Worm (Caenorhabditis elegans): ENCODE measurements around the gene Y38E10A.34.

Y38E10A.34 gene

ce11 chrII:12669882-12670281 lies 38.9 kb downstream of the Y38E10A.34 start:
- TF ChIP-seq unc-62 (GFP tag; optimal IDR thresholded peaks at IDR 0.05): no peak

DNA sequence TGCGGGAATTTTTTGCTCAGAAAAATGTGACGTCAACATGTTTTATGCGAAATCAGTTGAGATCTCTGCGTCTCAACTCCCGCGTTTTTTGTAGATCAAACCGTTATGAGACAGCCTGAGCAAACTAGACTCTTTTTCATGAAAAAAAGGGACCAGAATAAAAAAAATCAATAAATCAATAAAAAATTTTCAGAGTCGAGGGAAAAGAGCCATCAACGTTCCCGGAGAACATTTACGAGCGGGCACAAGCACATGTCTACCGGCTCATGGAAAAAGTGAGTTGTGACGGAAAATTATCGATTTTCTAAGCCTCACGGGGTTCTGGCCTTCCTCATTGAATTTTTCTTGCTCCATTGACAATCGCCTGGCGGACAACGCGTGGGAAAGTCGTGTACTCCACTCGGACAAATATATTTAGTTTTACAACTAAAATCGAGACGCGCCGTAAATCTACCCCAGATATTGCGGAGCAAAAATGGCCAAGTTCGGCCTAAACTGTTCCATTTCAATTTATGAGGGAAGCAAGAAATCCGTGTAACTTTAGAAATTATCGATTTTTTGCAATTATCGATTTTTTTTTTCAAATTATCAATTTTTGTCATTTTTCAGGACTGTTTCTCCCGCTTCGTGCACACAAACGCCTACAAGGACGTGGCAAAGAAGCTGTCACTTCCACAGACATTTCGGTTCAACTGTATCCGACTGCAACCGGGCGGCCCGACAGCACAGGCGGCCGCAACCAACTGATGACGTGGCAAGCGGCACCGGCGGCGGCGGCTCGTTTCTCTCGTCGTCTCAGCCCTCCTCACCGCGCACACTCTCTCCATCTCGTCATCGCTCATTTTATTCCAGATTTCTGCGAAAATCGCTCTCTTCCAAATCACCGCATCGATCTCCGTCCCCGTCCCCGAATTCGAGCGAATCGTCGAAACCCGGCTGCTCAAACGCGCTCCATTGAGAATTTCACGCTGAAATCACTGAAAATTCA lies 40.2 kb downstream of the Y38E10A.34 start:
- no peak for TF ChIP-seq unc-62 (GFP tag; optimal IDR thresholded peaks at IDR 0.05)

DNA sequence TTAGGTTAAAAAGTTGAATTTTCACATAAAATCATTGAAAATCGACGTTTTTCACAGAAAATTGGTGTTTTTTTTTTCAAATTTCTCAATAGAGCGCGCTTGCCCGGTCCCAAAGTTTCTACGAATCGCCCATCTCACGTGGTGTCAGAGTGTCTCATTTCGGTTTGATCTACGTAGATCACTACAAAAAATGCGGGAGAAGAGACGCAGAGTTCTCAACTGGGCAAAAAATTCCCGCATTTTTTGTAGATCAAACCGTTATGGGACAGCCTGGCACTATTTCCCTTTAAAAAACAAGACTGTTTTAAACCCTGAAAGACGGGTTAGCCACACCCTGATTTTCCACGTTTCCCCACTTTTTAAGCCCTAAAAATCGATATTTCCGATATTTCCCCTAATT lies 40.9 kb downstream of the Y38E10A.34 start:
- TF ChIP-seq unc-62 (GFP tag; optimal IDR thresholded peaks at IDR 0.05): no peak

ce11 chrII:12672512-12672911 lies 41.5 kb downstream of the Y38E10A.34 start:
- TF ChIP-seq unc-62 (GFP tag; optimal IDR thresholded peaks at IDR 0.05): no peak

- no peak for TF ChIP-seq unc-62 (GFP tag; optimal IDR thresholded peaks at IDR 0.05)
Measured at ce11 chrII:12673311-12673710, 42.3 kb downstream of the Y38E10A.34 start.

DNA sequence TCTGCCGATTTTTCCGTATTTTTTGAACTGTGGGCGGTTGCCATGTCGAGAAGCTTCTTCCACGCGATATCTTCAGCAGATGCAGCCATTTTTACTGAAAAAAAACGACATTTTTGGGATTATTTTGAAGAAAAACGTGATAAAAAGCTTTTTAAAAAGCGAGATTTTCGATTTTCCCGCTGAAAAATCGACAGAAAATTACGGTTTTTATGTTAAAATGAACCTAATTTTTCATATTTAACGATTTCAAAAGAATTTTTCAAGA lies 46.7 kb downstream of the Y38E10A.34 start, which contains the start of gene Y38E10A.22:
Y38E10A.22 (minus strand) TSS at position 101 of the 265 bp plus-strand sequence.
- no peak for TF ChIP-seq unc-62 (GFP tag; optimal IDR thresholded peaks at IDR 0.05)

DNA sequence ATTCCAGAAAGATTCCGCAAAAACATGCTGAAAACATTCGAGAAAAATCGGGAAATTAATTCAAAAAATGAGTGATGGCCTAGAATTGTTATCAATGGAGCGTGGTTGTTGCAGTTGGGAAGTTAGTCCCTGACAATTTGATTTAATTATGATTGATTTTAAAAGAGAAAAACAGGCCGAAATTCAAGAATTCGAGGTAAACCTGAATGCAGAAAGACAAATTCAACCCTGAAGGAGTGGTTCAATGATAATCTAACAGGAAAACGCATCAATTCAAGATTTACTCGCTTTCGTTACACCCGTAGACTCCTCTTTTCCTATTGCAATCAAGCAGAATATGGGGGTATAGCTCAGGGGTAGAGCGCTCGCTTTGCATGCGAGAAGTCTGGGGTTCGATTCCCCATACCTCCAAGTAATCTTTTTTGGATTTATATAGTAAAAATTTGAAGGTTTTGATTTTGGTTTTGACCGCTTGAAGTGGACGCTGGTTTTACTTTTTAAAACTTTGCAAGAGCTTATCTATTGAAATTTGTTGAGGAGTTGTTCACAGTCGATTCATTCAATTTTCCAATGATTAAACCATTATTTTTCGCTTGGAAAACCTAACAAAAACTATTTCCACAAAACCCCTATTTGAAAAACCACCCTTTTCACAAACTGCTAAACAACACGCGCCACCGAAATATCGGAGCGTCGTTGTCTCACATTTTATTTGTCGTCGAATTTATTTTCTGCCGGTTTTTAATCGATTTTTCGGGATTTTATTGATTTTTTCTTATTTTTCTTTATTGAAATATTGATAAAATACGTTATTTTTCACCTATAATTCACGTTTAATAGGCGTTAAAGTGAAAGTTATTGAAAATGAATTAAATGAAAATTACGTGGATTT lies 47.2 kb downstream of the Y38E10A.34 start:
- no peak for TF ChIP-seq unc-62 (GFP tag; optimal IDR thresholded peaks at IDR 0.05)

DNA sequence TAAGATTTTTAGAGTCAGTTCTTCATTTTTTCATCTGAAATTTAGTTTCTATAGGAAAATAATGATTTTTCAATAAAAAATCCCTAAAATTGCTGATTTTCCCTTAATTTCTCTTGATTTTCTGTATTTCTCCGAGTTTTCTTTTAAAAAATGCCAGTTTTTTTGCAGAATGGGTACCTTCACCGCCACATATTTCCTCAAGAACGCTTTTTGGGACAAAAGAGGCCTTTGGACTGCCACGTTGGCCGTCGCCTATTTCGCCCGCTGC lies 47.8 kb downstream of the Y38E10A.34 start, which contains the start of gene Y38E10A.24:
Y38E10A.24 (plus strand) TSS at position 169 of the 268 bp plus-strand sequence.
- no peak for TF ChIP-seq unc-62 (GFP tag; optimal IDR thresholded peaks at IDR 0.05)

DNA sequence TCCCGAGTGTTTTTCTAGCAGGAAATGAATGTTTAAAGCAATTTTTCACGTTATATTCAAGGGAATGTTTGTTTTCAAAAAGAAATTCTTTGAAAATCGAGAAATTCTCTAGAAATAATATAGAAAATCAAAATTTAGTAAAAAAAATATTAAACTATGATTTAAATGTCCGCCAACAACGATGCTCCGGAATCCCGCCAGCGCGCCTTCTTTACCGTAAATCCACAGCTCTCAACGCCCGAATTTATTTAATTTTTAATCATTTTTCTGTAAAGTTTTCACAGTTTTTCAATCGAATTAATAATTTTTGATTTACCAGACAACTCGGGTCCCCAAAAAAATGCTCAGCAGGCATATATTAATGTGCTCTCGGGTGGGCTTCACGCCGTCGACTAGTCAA lies 48.6 kb downstream of the Y38E10A.34 start, which contains the start of the genes Y38E10A.33 and cox-10:
Y38E10A.33 (minus strand) TSS at position 12 of the 400 bp plus-strand sequence.
cox-10 (plus strand) TSS at position 320 of the 400 bp plus-strand sequence.
- no peak for TF ChIP-seq unc-62 (GFP tag; optimal IDR thresholded peaks at IDR 0.05)
